Fruit fly (Drosophila melanogaster) whole organism, embryonic: ENCODE data around the gene Fitm.

ENCODE experiments used
- Antp ChIP-seq: fragments of 200-800 bp; sonication (Bioruptor generic); optimal IDR thresholded peaks from 3 replicates; lab custom pipeline; 2016; ENCODE audit warnings: missing biosample characterization, missing genetic modification characterization
- Blimp-1 ChIP-seq: fragments of 200-800 bp; sonication (Bioruptor generic); optimal IDR thresholded peaks from 3 replicates; lab custom pipeline; 2018; ENCODE audit warnings: missing biosample characterization, missing genetic modification characterization, mild to moderate bottlenecking, moderate library complexity, missing genetic modification reagents
- CG1024 ChIP-seq: fragments of 200-800 bp; sonication (Bioruptor generic); IDR thresholded peaks from 2 replicates; pipeline ENCODE4 v1.3.6; 2022; ENCODE audit warnings: missing biosample characterization, missing genetic modification characterization
- CG10267 ChIP-seq: fragments of 200-800 bp; sonication (Bioruptor generic); optimal IDR thresholded peaks from 2 replicates; lab custom pipeline; 2018; ENCODE audit warnings: missing biosample characterization, mild to moderate bottlenecking, missing genetic modification characterization, moderate library complexity
- CG10462 ChIP-seq: fragments of 200-800 bp; sonication (Bioruptor generic); optimal IDR thresholded peaks from 2 replicates; lab custom pipeline; 2016; ENCODE audit warnings: missing biosample characterization, missing genetic modification characterization
- CG14050 ChIP-seq: fragments of 200-800 bp; sonication (Bioruptor generic); IDR thresholded peaks from 3 replicates; pipeline ENCODE4 v1.3.6; 2022; ENCODE audit warnings: missing biosample characterization, missing genetic modification characterization
- CG15479 ChIP-seq: fragments of 200-800 bp; sonication (Bioruptor generic); optimal IDR thresholded peaks from 3 replicates; lab custom pipeline; 2019; ENCODE audit warnings: missing biosample characterization, mild to moderate bottlenecking, missing genetic modification characterization, moderate library complexity
- CG17361 ChIP-seq: fragments of 200-800 bp; sonication (Bioruptor generic); IDR thresholded peaks from 3 replicates; pipeline ENCODE4 v1.3.6; 2022; ENCODE audit warnings: missing biosample characterization, missing genetic modification characterization
- CG18011 ChIP-seq: fragments of 200-800 bp; sonication (Bioruptor generic); optimal IDR thresholded peaks from 2 replicates; lab custom pipeline; 2017; ENCODE audit warnings: missing biosample characterization, missing genetic modification characterization, mild to moderate bottlenecking, moderate library complexity, missing genotype
- CG2712 ChIP-seq: fragments of 200-800 bp; optimal IDR thresholded peaks from 3 replicates; lab custom pipeline; 2019; ENCODE audit warnings: missing biosample characterization, mild to moderate bottlenecking, missing genetic modification characterization, moderate library complexity
- CG2875 ChIP-seq: fragments of 200-800 bp; sonication (Bioruptor generic); optimal IDR thresholded peaks from 2 replicates; lab custom pipeline; 2017; ENCODE audit warnings: missing biosample characterization, mild to moderate bottlenecking, missing genetic modification characterization, missing genetic modification reagents
- CG3065 ChIP-seq: fragments of 200-800 bp; sonication (Bioruptor generic); optimal IDR thresholded peaks from 2 replicates; lab custom pipeline; 2016; ENCODE audit warnings: missing biosample characterization, missing genetic modification characterization
- CG31365 ChIP-seq: fragments of 200-800 bp; sonication (Bioruptor generic); optimal IDR thresholded peaks from 2 replicates; lab custom pipeline; 2018; ENCODE audit warnings: missing biosample characterization, mild to moderate bottlenecking, missing genetic modification characterization
- CG3838 ChIP-seq: fragments of 200-800 bp; sonication (Bioruptor generic); optimal IDR thresholded peaks from 3 replicates; lab custom pipeline; 2016; ENCODE audit warnings: missing biosample characterization, missing genetic modification characterization
- CG43689 ChIP-seq: fragments of 200-800 bp; sonication (Bioruptor generic); IDR thresholded peaks from 2 replicates; pipeline ENCODE4 v1.3.6; 2022; ENCODE audit warnings: missing biosample characterization, missing genetic modification characterization
- CG7839 ChIP-seq: fragments of 200-800 bp; sonication (Bioruptor generic); optimal IDR thresholded peaks from 3 replicates; lab custom pipeline; 2018; ENCODE audit warnings: missing biosample characterization, mild to moderate bottlenecking, missing genetic modification characterization, moderate library complexity
- CG7987 ChIP-seq: fragments of 200-800 bp; sonication (Bioruptor generic); optimal IDR thresholded peaks from 2 replicates; lab custom pipeline; 2018; ENCODE audit warnings: missing biosample characterization, mild to moderate bottlenecking, missing genetic modification characterization, moderate library complexity
- CG8765 ChIP-seq: fragments of 200-800 bp; sonication (Bioruptor generic); IDR thresholded peaks from 2 replicates; pipeline ENCODE4 v1.3.6; 2022; ENCODE audit warnings: missing biosample characterization, missing genetic modification characterization
- CG9437 ChIP-seq: fragments of 200-800 bp; sonication (Bioruptor generic); optimal IDR thresholded peaks from 2 replicates; lab custom pipeline; 2018; ENCODE audit warnings: missing biosample characterization, mild to moderate bottlenecking, missing genetic modification characterization
- D19B ChIP-seq: fragments of 200-800 bp; sonication (Bioruptor generic); optimal IDR thresholded peaks from 2 replicates; lab custom pipeline; 2017; ENCODE audit warnings: missing biosample characterization, mild to moderate bottlenecking, missing genetic modification characterization
- Dip3 ChIP-seq: fragments of 200-800 bp; sonication (Bioruptor generic); optimal IDR thresholded peaks from 3 replicates; lab custom pipeline; 2016; ENCODE audit warnings: missing biosample characterization, missing genetic modification characterization
- HLH4C ChIP-seq: fragments of 200-800 bp; sonication (Bioruptor generic); IDR thresholded peaks from 3 replicates; pipeline ENCODE4 v1.3.6; 2022; ENCODE audit warnings: missing biosample characterization, missing genetic modification characterization; ENCODE audit not compliant: partially characterized antibody
- Jarid2 ChIP-seq: fragments of 200-800 bp; sonication (Bioruptor generic); optimal IDR thresholded peaks from 3 replicates; lab custom pipeline; 2017; ENCODE audit warnings: mild to moderate bottlenecking, missing biosample characterization, missing genetic modification reagents, missing genetic modification characterization
- Lhr ChIP-seq: fragments of 200-800 bp; sonication (Bioruptor generic); optimal IDR thresholded peaks from 3 replicates; lab custom pipeline; 2017; ENCODE audit warnings: mild to moderate bottlenecking, missing biosample characterization, missing genetic modification reagents, missing genetic modification characterization
- Lim3 ChIP-seq: fragments of 200-800 bp; sonication (Bioruptor generic); IDR thresholded peaks from 2 replicates; pipeline ENCODE4 v1.3.6; 2022; ENCODE audit warnings: missing biosample characterization, missing genetic modification characterization
- MESR4 ChIP-seq: fragments of 200-800 bp; sonication (Bioruptor generic); optimal IDR thresholded peaks from 2 replicates; lab custom pipeline; 2018; ENCODE audit warnings: missing biosample characterization, mild to moderate bottlenecking, missing genetic modification characterization, moderate library complexity
- Med ChIP-seq: fragments of 200-800 bp; sonication (Bioruptor generic); peaks from one replicate; lab custom pipeline; 2016; ENCODE audit warnings: missing biosample characterization, missing genetic modification characterization, mild to moderate bottlenecking, inconsistent platforms, moderate library complexity
- Nf-YA ChIP-seq: fragments of 200-800 bp; sonication (Bioruptor generic); IDR thresholded peaks from 2 replicates; pipeline ENCODE4 v1.3.6; 2022; ENCODE audit warnings: missing biosample characterization, missing genetic modification characterization
- Optix ChIP-seq: fragments of 200-800 bp; sonication (Bioruptor generic); IDR thresholded peaks from 3 replicates; pipeline ENCODE4 v1.3.6; 2022; ENCODE audit warnings: missing biosample characterization, missing genetic modification characterization
- Rfx ChIP-seq: fragments of 200-800 bp; sonication (Bioruptor generic); IDR thresholded peaks from 2 replicates; pipeline ENCODE4 v1.3.6; 2022; ENCODE audit warnings: missing biosample characterization, missing genetic modification characterization
- YL-1 ChIP-seq: fragments of 200-800 bp; sonication (Bioruptor generic); optimal IDR thresholded peaks from 3 replicates; lab custom pipeline; 2017; ENCODE audit warnings: missing biosample characterization, mild to moderate bottlenecking, missing genetic modification characterization
- amos ChIP-seq: fragments of 200-800 bp; sonication (Bioruptor generic); IDR thresholded peaks from 2 replicates; pipeline ENCODE4 v1.3.6; 2022; ENCODE audit warnings: missing biosample characterization, missing genetic modification characterization; ENCODE audit not compliant: partially characterized antibody
- br ChIP-seq: fragments of >200 bp; optimal IDR thresholded peaks from 2 replicates; lab custom pipeline; 2017
- da ChIP-seq: fragments of 200-800 bp; sonication (Bioruptor generic); optimal IDR thresholded peaks from 2 replicates; lab custom pipeline; 2016; ENCODE audit warnings: missing biosample characterization, missing genetic modification characterization
- dmrt99B ChIP-seq: fragments of 200-800 bp; sonication (Bioruptor generic); optimal IDR thresholded peaks from 2 replicates; lab custom pipeline; 2018; ENCODE audit warnings: missing biosample characterization, mild to moderate bottlenecking, missing genetic modification characterization, moderate library complexity
- grau ChIP-seq: fragments of 200-800 bp; optimal IDR thresholded peaks from 3 replicates; lab custom pipeline; 2019; ENCODE audit warnings: missing biosample characterization, mild to moderate bottlenecking, missing genetic modification characterization, moderate library complexity
- gsb-n ChIP-seq: fragments of 200-800 bp; sonication (Bioruptor generic); optimal IDR thresholded peaks from 3 replicates; lab custom pipeline; 2018; ENCODE audit warnings: missing biosample characterization, mild to moderate bottlenecking, missing genetic modification characterization
- ind ChIP-seq: fragments of 200-800 bp; sonication (Bioruptor generic); optimal IDR thresholded peaks from 3 replicates; lab custom pipeline; 2016; ENCODE audit warnings: missing biosample characterization, missing genetic modification characterization
- lilli ChIP-seq: fragments of 200-800 bp; sonication (Bioruptor generic); optimal IDR thresholded peaks from 3 replicates; lab custom pipeline; 2016; ENCODE audit warnings: missing biosample characterization, missing genetic modification characterization
- nom ChIP-seq: fragments of 200-800 bp; sonication (Bioruptor generic); optimal IDR thresholded peaks from 2 replicates; lab custom pipeline; 2017; ENCODE audit warnings: missing biosample characterization, missing genetic modification characterization, mild to moderate bottlenecking, moderate library complexity, missing genetic modification reagents
- pita ChIP-seq: fragments of 200-800 bp; sonication (Bioruptor generic); optimal IDR thresholded peaks from 2 replicates; lab custom pipeline; 2017; ENCODE audit warnings: missing biosample characterization, mild to moderate bottlenecking, missing genetic modification characterization
- scrt ChIP-seq: fragments of 200-800 bp; sonication (Bioruptor generic); optimal IDR thresholded peaks from 2 replicates; lab custom pipeline; 2018; ENCODE audit warnings: missing biosample characterization, mild to moderate bottlenecking, missing genetic modification characterization, moderate library complexity
- sens ChIP-seq: fragments of 200-800 bp; sonication (Bioruptor generic); peaks from one replicate; lab custom pipeline; 2016; ENCODE audit warnings: missing biosample characterization, missing genetic modification characterization
- sima ChIP-seq: fragments of 200-800 bp; sonication (Bioruptor generic); optimal IDR thresholded peaks from 2 replicates; lab custom pipeline; 2016; ENCODE audit warnings: missing biosample characterization, missing genetic modification characterization
- slou ChIP-seq: fragments of 200-800 bp; sonication (Bioruptor generic); optimal IDR thresholded peaks from 3 replicates; lab custom pipeline; 2016; ENCODE audit warnings: missing biosample characterization, missing genetic modification characterization
- so ChIP-seq: fragments of 200-800 bp; sonication (Bioruptor generic); IDR thresholded peaks from 3 replicates; pipeline ENCODE4 v1.3.6; 2022; ENCODE audit warnings: missing biosample characterization, missing genetic modification characterization
- stwl ChIP-seq: fragments of 200-800 bp; sonication (Bioruptor generic); optimal IDR thresholded peaks from 3 replicates; lab custom pipeline; 2018; ENCODE audit warnings: missing biosample characterization, mild to moderate bottlenecking, missing genetic modification characterization, moderate library complexity
- tio ChIP-seq: fragments of 200-800 bp; sonication (Bioruptor generic); optimal IDR thresholded peaks from 2 replicates; lab custom pipeline; 2017; ENCODE audit warnings: missing biosample characterization, missing genetic modification characterization, inconsistent platforms
- trem ChIP-seq: fragments of 200-800 bp; optimal IDR thresholded peaks from 3 replicates; lab custom pipeline; 2019; ENCODE audit warnings: missing biosample characterization, mild to moderate bottlenecking, missing genetic modification characterization, moderate library complexity
- ttk ChIP-seq: fragments of 200-800 bp; sonication (Bioruptor generic); IDR thresholded peaks from 2 replicates; pipeline ENCODE4 v2.1.2; 2022; ENCODE audit warnings: missing biosample characterization, missing genetic modification characterization
- yki ChIP-seq: fragments of >200 bp; optimal IDR thresholded peaks from 3 replicates; lab custom pipeline; 2018
- zfh1 ChIP-seq: fragments of 200-800 bp; sonication (Bioruptor generic); IDR thresholded peaks from 3 replicates; pipeline ENCODE4 v1.3.6; 2022; ENCODE audit warnings: missing biosample characterization, missing genetic modification characterization

Gene Fitm

dm6 chr3L:5145814-5146244 lies at the start of gene Fitm, which contains the start of gene AlaRS-m (continued):
- no peak for TF ChIP-seq pita (GFP tag; lab: Kevin White, UChicago)
- TF ChIP-seq trem (tag; lab: Kevin White, UChicago) = peak; percentile 9
- TF ChIP-seq CG2712 = no peak
- no peak for TF ChIP-seq CG1024 (GFP tag; lab: Robert Waterston, UW)
- no peak for TF ChIP-seq CG43689 (GFP tag; lab: Robert Waterston, UW)
- TF ChIP-seq CG9437 (GFP tag; lab: Kevin White, UChicago) = no peak
- no peak for TF ChIP-seq dmrt99B (tag; lab: Kevin White, UChicago)
- no peak for TF ChIP-seq CG17361 (GFP tag; lab: Robert Waterston, UW)
- no peak for TF ChIP-seq gsb-n (tag; lab: Kevin White, UChicago)
- no peak for TF ChIP-seq amos (GFP tag; lab: Robert Waterston, UW)
- no peak for TF ChIP-seq br
- TF ChIP-seq Med (GFP tag; lab: Kevin White, UChicago) = peak; percentile 68
- no peak for TF ChIP-seq CG10267 (tag; lab: Kevin White, UChicago)
- TF ChIP-seq CG7987 (GFP tag; lab: Kevin White, UChicago) = no peak
- no peak for TF ChIP-seq Rfx (GFP tag; lab: Robert Waterston, UW)
- peak; percentile 30 for TF ChIP-seq stwl (tag; lab: Kevin White, UChicago)
- TF ChIP-seq Lhr (GFP tag; lab: Kevin White, UChicago) = no peak
- TF ChIP-seq D19B (GFP tag; lab: Kevin White, UChicago) = no peak
- TF ChIP-seq scrt (GFP tag; lab: Kevin White, UChicago) = peak; percentile 88
- TF ChIP-seq ind (GFP tag; lab: Kevin White, UChicago) = no peak
- no peak for TF ChIP-seq yki
- no peak for TF ChIP-seq Lim3 (GFP tag; lab: Robert Waterston, UW)
- no peak for TF ChIP-seq Antp
- TF ChIP-seq Blimp-1 = peak; percentile 99
- TF ChIP-seq CG3065 (GFP tag; lab: Kevin White, UChicago) = no peak
- peak; percentile 88 for TF ChIP-seq sens (GFP tag; lab: Kevin White, UChicago)
- no peak for TF ChIP-seq slou (GFP tag; lab: Kevin White, UChicago)
- TF ChIP-seq Optix (GFP tag; lab: Robert Waterston, UW) = no peak
- no peak for TF ChIP-seq lilli
- TF ChIP-seq HLH4C (GFP tag; lab: Robert Waterston, UW) = 0 out of 3 replicates have a peak, but pooled peaks have one; percentile 35
- TF ChIP-seq CG10462 = no peak
- peak; percentile 68 for TF ChIP-seq MESR4 (GFP tag; lab: Kevin White, UChicago)
- TF ChIP-seq Nf-YA (GFP tag; lab: Robert Waterston, UW) = no peak
- TF ChIP-seq CG3838 (GFP tag; lab: Kevin White, UChicago) = no peak
- no peak for TF ChIP-seq CG31365 (tag; lab: Kevin White, UChicago)
- no peak for TF ChIP-seq CG15479 (GFP tag; lab: Kevin White, UChicago)
- no peak for TF ChIP-seq Dip3 (GFP tag; lab: Kevin White, UChicago)
- peak; percentile 17 for TF ChIP-seq nom (GFP tag; lab: Kevin White, UChicago)
- TF ChIP-seq Jarid2 (GFP tag; lab: Kevin White, UChicago) = no peak
- TF ChIP-seq tio (GFP tag; lab: Kevin White, UChicago) = no peak
- no peak for TF ChIP-seq CG14050 (GFP tag; lab: Robert Waterston, UW)
- peak; percentile 67 for TF ChIP-seq YL-1
- TF ChIP-seq so (GFP tag; lab: Robert Waterston, UW) = 0 out of 3 replicates have a peak, but pooled peaks have one; percentile 13
- TF ChIP-seq da (GFP tag; lab: Kevin White, UChicago) = no peak
- no peak for TF ChIP-seq grau (tag; lab: Kevin White, UChicago)
- TF ChIP-seq CG8765 (GFP tag; lab: Robert Waterston, UW) = no peak
- TF ChIP-seq zfh1 (GFP tag; lab: Robert Waterston, UW) = no peak
- no peak for TF ChIP-seq sima (GFP tag; lab: Kevin White, UChicago)
- TF ChIP-seq CG7839 (tag; lab: Kevin White, UChicago) = no peak
- TF ChIP-seq CG18011 (GFP tag; lab: Kevin White, UChicago) = no peak
- TF ChIP-seq CG2875 (GFP tag; lab: Kevin White, UChicago) = no peak
- no peak for TF ChIP-seq ttk (GFP tag; lab: Robert Waterston, UW)
